Fruit fly (Drosophila melanogaster): ENCODE results near the gene spen.

spen gene

DNA sequence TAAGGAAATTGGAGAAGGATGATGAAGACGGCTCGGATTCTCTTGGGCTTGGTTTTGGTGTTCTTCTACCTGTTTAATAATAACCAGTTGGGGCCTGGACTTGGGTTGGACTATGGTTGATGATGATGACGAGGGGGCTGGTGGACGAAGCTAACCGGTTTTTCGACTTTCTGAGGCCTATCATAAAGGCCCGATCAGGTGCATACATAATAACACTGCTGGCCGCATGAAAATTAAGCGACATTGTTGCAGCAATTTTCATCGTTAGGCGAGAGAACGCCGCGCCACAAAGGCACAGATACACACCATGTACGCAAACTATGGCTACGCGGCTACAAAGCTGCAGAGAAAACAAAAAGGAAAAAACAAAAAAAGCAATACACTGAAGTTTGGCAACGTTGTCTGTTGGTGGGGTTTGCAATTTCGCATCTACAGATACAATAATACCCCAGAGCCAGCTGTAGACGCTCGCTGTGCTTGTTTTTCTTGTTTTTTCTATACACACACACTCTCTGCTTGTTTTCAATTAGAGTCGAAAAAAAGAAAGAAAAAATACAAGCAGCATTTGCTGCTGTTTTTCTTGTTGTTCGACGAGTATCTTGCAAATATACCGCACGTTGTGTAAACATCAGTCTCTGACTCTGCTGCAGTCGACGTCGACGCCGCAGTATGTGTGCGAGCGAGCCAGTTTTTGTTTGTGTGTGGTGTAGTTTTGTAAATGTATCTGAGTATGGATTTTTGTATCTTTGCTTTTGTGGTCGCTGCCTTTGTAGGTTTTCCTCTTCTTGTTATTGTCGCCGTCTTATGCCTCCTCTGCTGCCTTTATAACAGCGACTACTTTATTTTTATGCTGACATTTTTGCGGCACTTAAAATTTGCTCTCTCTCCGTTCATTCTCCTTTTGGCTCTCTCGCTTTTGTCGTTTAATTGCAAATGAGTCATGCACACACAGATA, 7.6 kb downstream of the spen start (continued):
- TF ChIP-seq fd3F (GFP tag; optimal IDR thresholded peaks at IDR 0.05) (peak; percentile 63), zfh1 (GFP tag; IDR thresholded peaks at IDR 0.05) (no peak), CG7745 (tag; optimal IDR thresholded peaks at IDR 0.05) (peak; percentile 61), pum (GFP tag; optimal IDR thresholded peaks at IDR 0.05) (peak; percentile 21), yki (optimal IDR thresholded peaks at IDR 0.05) (no peak), cato (GFP tag; optimal IDR thresholded peaks at IDR 0.05; ENCODE audit: borderline replicate concordance) (no peak), fd64A (GFP tag; optimal IDR thresholded peaks at IDR 0.05) (peak; percentile 65), sens (GFP tag) (peak; percentile 85), Ravus (GFP tag; IDR thresholded peaks at IDR 0.05) (no peak), Atf-2 (GFP tag; optimal IDR thresholded peaks at IDR 0.05) (peak; percentile 37), tap (tag; optimal IDR thresholded peaks at IDR 0.05) (peak; percentile 41), ttk (GFP tag; IDR thresholded peaks at IDR 0.05) (no peak), CG4360 (GFP tag; IDR thresholded peaks at IDR 0.05) (no peak), E2f2 (GFP tag; IDR thresholded peaks at IDR 0.05) (no peak), sna (GFP tag; IDR thresholded peaks at IDR 0.05; ENCODE audit: partially characterized antibody) (no peak), B-H1 (GFP tag; IDR thresholded peaks at IDR 0.05) (no peak), cwo (GFP tag; optimal IDR thresholded peaks at IDR 0.05) (peak; percentile 82), pnt (GFP tag; optimal IDR thresholded peaks at IDR 0.05) (no peak), Hr78 (GFP tag; optimal IDR thresholded peaks at IDR 0.05) (peak in 1 of 2 experiments; percentile 15), tll (GFP tag; optimal IDR thresholded peaks at IDR 0.05) (peak in 1 of 2 experiments; percentile 94), ERR (GFP tag; optimal IDR thresholded peaks at IDR 0.05) (peak; percentile 53), CG4707 (GFP tag; optimal IDR thresholded peaks at IDR 0.05) (peak; percentile 59), CG4820 (GFP tag; optimal IDR thresholded peaks at IDR 0.05) (no peak), Poxn (GFP tag; IDR thresholded peaks at IDR 0.05) (no peak), cas (GFP tag; IDR thresholded peaks at IDR 0.05) (no peak), CG4854 (GFP tag; optimal IDR thresholded peaks at IDR 0.05) (peak; percentile 56), CG14965 (GFP tag; optimal IDR thresholded peaks at IDR 0.05; ENCODE audit: borderline replicate concordance) (no peak), Ets97D (GFP tag; optimal IDR thresholded peaks at IDR 0.05) (no peak), CG15696 (tag; optimal IDR thresholded peaks at IDR 0.05) (peak; percentile 69), H15 (GFP tag; IDR thresholded peaks at IDR 0.05) (no peak), run (tag; optimal IDR thresholded peaks at IDR 0.05) (peak; percentile 77), CG2129 (GFP tag; IDR thresholded peaks at IDR 0.05; ENCODE audit: partially characterized antibody) (no peak), CG6272 (GFP tag; IDR thresholded peaks at IDR 0.05) (no peak), CG1529 (GFP tag; optimal IDR thresholded peaks at IDR 0.05) (peak; percentile 55), Abd-B (GFP tag; optimal IDR thresholded peaks at IDR 0.05) (no peak), scrt (GFP tag; optimal IDR thresholded peaks at IDR 0.05) (peak; percentile 84), corto (GFP tag; optimal IDR thresholded peaks at IDR 0.05) (peak; percentile 97), CG4617 (GFP tag; optimal IDR thresholded peaks at IDR 0.05; ENCODE audit: borderline replicate concordance) (no peak), shn (GFP tag; optimal IDR thresholded peaks at IDR 0.05) (peak; percentile 54), Mrtf (GFP tag; IDR thresholded peaks at IDR 0.05) (no peak), sima (GFP tag; optimal IDR thresholded peaks at IDR 0.05) (peak; percentile 36), CG17359 (tag; optimal IDR thresholded peaks at IDR 0.05) (peak; percentile 96), bigmax (GFP tag; optimal IDR thresholded peaks at IDR 0.05) (peak; percentile 58), Ptx1 (GFP tag; IDR thresholded peaks at IDR 0.05) (no peak), tgo (GFP tag; IDR thresholded peaks at IDR 0.05) (no peak), CG18262 (tag; optimal IDR thresholded peaks at IDR 0.05) (peak; percentile 54), ab (GFP tag; optimal IDR thresholded peaks at IDR 0.05) (peak; percentile 47), CG6654 (GFP tag; optimal IDR thresholded peaks at IDR 0.05) (no peak), crol (GFP tag; IDR thresholded peaks at IDR 0.05) (no peak)
